Worm (Caenorhabditis elegans) whole organism, L4/young adult: Measurements from ENCODE around the gene T22F3.12.

Experiments
- W03F9.2 ChIP-seq: fragments of 150-350 bp; optimal IDR thresholded peaks from 2 replicates; lab custom pipeline; 2014; ENCODE audit warnings: missing biosample characterization, missing genetic modification characterization
- him-1 ChIP-seq: sonication (generic microtip); optimal IDR thresholded peaks from 2 replicates; lab custom pipeline; 2016; ENCODE audit warnings: missing genotype, missing genetic modification reagents, missing genetic modification characterization, missing compliant biosample characterization

DNA sequence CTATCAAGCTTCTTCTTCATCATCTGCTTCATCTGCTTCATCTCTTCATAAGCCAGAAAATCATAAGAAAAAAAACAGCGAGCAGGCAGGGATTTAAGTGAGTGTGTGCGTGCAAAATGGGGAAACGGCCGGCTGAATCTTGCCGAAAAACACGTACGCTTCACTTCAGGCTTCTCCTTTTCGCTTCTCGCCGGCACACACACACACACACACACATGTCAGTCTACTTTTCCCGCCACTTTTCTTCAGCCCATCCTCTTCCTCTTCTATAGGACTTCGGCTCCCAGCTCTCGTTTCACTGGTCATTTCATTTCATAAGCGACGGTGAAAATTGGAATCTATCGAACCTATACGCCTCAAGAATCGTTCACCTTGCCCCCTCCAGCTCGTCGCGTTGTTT, 12.8 kb downstream of the T22F3.12 start:
- no peak for TF ChIP-seq W03F9.2 (tag; lab: Kevin White, UChicago)
- no peak for TF ChIP-seq him-1 (tag; lab: Kevin White, UChicago)
